Fruit fly (Drosophila melanogaster) whole organism, wandering third instar larva: ENCODE data around the gene ergic53.

Experiments used
- Abd-B ChIP-seq: fragments of >200 bp; optimal IDR thresholded peaks from 2 replicates; lab custom pipeline; 2017; ENCODE audit warnings: missing biosample characterization, missing genetic modification characterization
- h ChIP-seq: fragments of 200-800 bp; sonication (Bioruptor generic); optimal IDR thresholded peaks from 3 replicates; lab custom pipeline; 2016; ENCODE audit warnings: missing biosample characterization, mild to moderate bottlenecking, missing genetic modification characterization
- woc ChIP-seq: sonication (Bioruptor generic); optimal IDR thresholded peaks from 2 replicates; lab custom pipeline; 2016; ENCODE audit warnings: missing biosample characterization, mild to moderate bottlenecking, missing genetic modification characterization

DNA sequence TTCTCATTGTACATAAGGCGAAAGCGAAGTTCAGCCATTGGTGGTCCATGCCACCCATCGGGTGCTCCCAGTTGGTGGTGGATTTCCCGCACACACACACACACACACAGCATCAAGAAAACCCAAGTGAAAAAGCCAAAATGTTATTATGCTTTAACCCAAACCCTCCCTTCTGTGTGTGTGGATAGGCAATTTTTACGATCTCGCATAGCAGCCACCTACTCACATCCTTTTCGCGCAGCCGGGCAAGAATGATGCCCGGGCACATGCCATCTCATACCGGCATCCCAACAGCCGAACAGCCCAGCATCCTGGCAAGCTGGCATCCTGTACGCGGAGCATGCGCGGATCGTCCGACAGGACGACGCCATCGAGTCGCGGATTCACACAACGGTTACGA, 22.2 kb downstream of the ergic53 start:
- TF ChIP-seq h (GFP tag; lab: Kevin White, UChicago): no peak
- TF ChIP-seq woc (GFP tag; lab: Kevin White, UChicago): no peak
- TF ChIP-seq Abd-B (GFP tag; lab: Kevin White, UChicago): no peak
